Worm (Caenorhabditis elegans): ENCODE data around the gene let-70.
A peak's percentile ranks its signal among the peaks of the same experiment; 100 is the strongest.

Gene let-70

ce11 chrIV:11048871-11049270 is 33.2 kb downstream of the let-70 start, which contains the start of gene F36H1.11:
TSS of gene F36H1.11 (plus strand) at chrIV:11049171.
- TF ChIP-seq zim-3 (tag; optimal IDR thresholded peaks at IDR 0.05) (no peak), ztf-28 (GFP tag; IDR thresholded peaks at IDR 0.05) (no peak), B0336.3 (GFP tag; IDR thresholded peaks at IDR 0.05) (no peak)

ce11 chrIV:11044377-11044776 is 37.7 kb downstream of the let-70 start:
- TF ChIP-seq lsy-27 (tag; optimal IDR thresholded peaks at IDR 0.05; ENCODE audit: borderline replicate concordance, insufficient read depth): no peak
- no peak for TF ChIP-seq nfya-1 (tag; optimal IDR thresholded peaks at IDR 0.05; ENCODE audit: borderline replicate concordance, insufficient read depth)
- no peak for TF ChIP-seq let-607 (tag; optimal IDR thresholded peaks at IDR 0.05)
- no peak for TF ChIP-seq tbp1 (GFP tag; optimal IDR thresholded peaks at IDR 0.05)
- TF ChIP-seq F39B2.1 (GFP tag; IDR thresholded peaks at IDR 0.05): no peak
- TF ChIP-seq mel-28 (tag; optimal IDR thresholded peaks at IDR 0.05; ENCODE audit: borderline replicate concordance): no peak
- TF ChIP-seq snpc-3.4 (tag; optimal IDR thresholded peaks at IDR 0.05): no peak
- TF ChIP-seq unc-62 (GFP tag; optimal IDR thresholded peaks at IDR 0.05): no peak
- no peak for TF ChIP-seq cebp-1 (GFP tag; IDR thresholded peaks at IDR 0.05)
- TF ChIP-seq cebp-1 (tag; optimal IDR thresholded peaks at IDR 0.05): no peak
- TF ChIP-seq repo-1 (tag; optimal IDR thresholded peaks at IDR 0.05): no peak
- no peak for TF ChIP-seq egl-44 (GFP tag; IDR thresholded peaks at IDR 0.05)
- TF ChIP-seq ztf-26 (tag; optimal IDR thresholded peaks at IDR 0.05): no peak
- TF ChIP-seq lin-40 (tag; optimal IDR thresholded peaks at IDR 0.05): no peak
- TF ChIP-seq bed-1 (GFP tag; IDR thresholded peaks at IDR 0.05): no peak
- no peak for TF ChIP-seq hlh-26 (GFP tag; conservative IDR thresholded peaks at IDR 0.05)

- no peak for TF ChIP-seq ceh-40 (GFP tag; IDR thresholded peaks at IDR 0.05)
- peak; percentile 58; the same call in 1 of the 2 replicates for TF ChIP-seq hmg-1.2 (GFP tag; IDR thresholded peaks at IDR 0.05)
Observed at ce11 chrIV:11038665-11039064, 43.4 kb downstream of the let-70 start.

DNA sequence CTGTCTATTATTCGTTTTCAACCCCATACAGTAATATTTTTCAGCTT is 43.6 kb downstream of the let-70 start, which contains the start of gene kdin-1:
kdin-1 (plus strand) TSS at position 38 of the 47 bp plus-strand sequence.
- TF ChIP-seq hlh-12 (tag; optimal IDR thresholded peaks at IDR 0.05) (no peak), tbp1 (GFP tag; optimal IDR thresholded peaks at IDR 0.05) (no peak), mel-28 (tag; optimal IDR thresholded peaks at IDR 0.05; ENCODE audit: borderline replicate concordance) (no peak), let-607 (tag; optimal IDR thresholded peaks at IDR 0.05) (no peak), aptf-3 (GFP tag; IDR thresholded peaks at IDR 0.05) (no peak), F10E7.11 (tag; optimal IDR thresholded peaks at IDR 0.05) (no peak), attf-3 (GFP tag; conservative IDR thresholded peaks at IDR 0.05) (no peak)

ce11 chrIV:11038218-11038617 is 43.8 kb downstream of the let-70 start:
- peak; percentile 64 for TF ChIP-seq xnd-1 (tag; optimal IDR thresholded peaks at IDR 0.05)
- no peak for TF ChIP-seq hmg-1.2 (GFP tag; IDR thresholded peaks at IDR 0.05)
- TF ChIP-seq madf-8 (GFP tag; conservative IDR thresholded peaks at IDR 0.05): 0 out of 2 replicates have a peak, but pooled peaks have one; percentile 18
- peak; percentile 78 for TF ChIP-seq F33H1.4 (GFP tag; IDR thresholded peaks at IDR 0.05)
- TF ChIP-seq nhr-90 (tag; optimal IDR thresholded peaks at IDR 0.05): no peak
- peak; percentile 76 for TF ChIP-seq lsl-1 (GFP tag; optimal IDR thresholded peaks at IDR 0.05)
- no peak for TF ChIP-seq gei-17 (GFP tag; optimal IDR thresholded peaks at IDR 0.05)
- TF ChIP-seq madf-6 (GFP tag; IDR thresholded peaks at IDR 0.05): peak; percentile 61
- TF ChIP-seq mes-4 (tag; optimal IDR thresholded peaks at IDR 0.05): no peak

All from whole organism, young adult.